Fruit fly (Drosophila melanogaster) whole organism, embryonic: ENCODE measurements around the gene bsk.
A peak's percentile ranks its signal among the peaks of the same experiment; 100 is the strongest.

ENCODE experiments used
- BEAF-32 ChIP-seq: fragments of 200-800 bp; sonication (Bioruptor generic); optimal IDR thresholded peaks from 3 replicates; lab custom pipeline; 2017; ENCODE audit warnings: missing biosample characterization, missing genetic modification characterization, mild to moderate bottlenecking, moderate library complexity, missing genetic modification reagents
- CG1024 ChIP-seq: fragments of 200-800 bp; sonication (Bioruptor generic); IDR thresholded peaks from 2 replicates; pipeline ENCODE4 v1.3.6; 2022; ENCODE audit warnings: missing biosample characterization, missing genetic modification characterization
- CG10321 ChIP-seq: fragments of 200-800 bp; sonication (Bioruptor generic); IDR thresholded peaks from 2 replicates; pipeline ENCODE4 v1.3.6; 2022; ENCODE audit warnings: missing biosample characterization, missing genetic modification characterization
- CG10462 ChIP-seq: fragments of 200-800 bp; sonication (Bioruptor generic); optimal IDR thresholded peaks from 2 replicates; lab custom pipeline; 2016; ENCODE audit warnings: missing biosample characterization, missing genetic modification characterization
- CG11456 ChIP-seq: fragments of 200-800 bp; sonication (Bioruptor generic); IDR thresholded peaks from 3 replicates; pipeline ENCODE4 v1.3.6; 2022; ENCODE audit warnings: missing biosample characterization, missing genetic modification characterization
- CG11723 ChIP-seq: fragments of 200-800 bp; sonication (Bioruptor generic); optimal IDR thresholded peaks from 2 replicates; lab custom pipeline; 2017; ENCODE audit warnings: missing biosample characterization, mild to moderate bottlenecking, missing genetic modification characterization
- CG12104 ChIP-seq: fragments of 200-800 bp; sonication (Bioruptor generic); optimal IDR thresholded peaks from 3 replicates; lab custom pipeline; 2016; ENCODE audit warnings: missing biosample characterization, missing genetic modification characterization
- CG15073 ChIP-seq: fragments of 200-800 bp; sonication (Bioruptor generic); optimal IDR thresholded peaks from 2 replicates; lab custom pipeline; 2016; ENCODE audit warnings: missing biosample characterization, missing genetic modification characterization
- CG16813 ChIP-seq: fragments of 200-800 bp; sonication (Bioruptor generic); IDR thresholded peaks from 3 replicates; pipeline ENCODE4 v1.3.6; 2022; ENCODE audit warnings: missing biosample characterization, missing genetic modification characterization; ENCODE audit not compliant: partially characterized antibody
- CG17568 ChIP-seq: fragments of 200-800 bp; sonication (Bioruptor generic); optimal IDR thresholded peaks from 2 replicates; lab custom pipeline; 2018; ENCODE audit warnings: missing biosample characterization, mild to moderate bottlenecking, missing genetic modification characterization, moderate library complexity
- CG18764 ChIP-seq: fragments of 200-800 bp; sonication (Bioruptor generic); optimal IDR thresholded peaks from 3 replicates; lab custom pipeline; 2016; ENCODE audit warnings: missing biosample characterization, missing genetic modification characterization
- CG2875 ChIP-seq: fragments of 200-800 bp; sonication (Bioruptor generic); optimal IDR thresholded peaks from 2 replicates; lab custom pipeline; 2017; ENCODE audit warnings: missing biosample characterization, mild to moderate bottlenecking, missing genetic modification characterization, missing genetic modification reagents
- CG30020 ChIP-seq: fragments of 200-800 bp; optimal IDR thresholded peaks from 2 replicates; lab custom pipeline; 2019; ENCODE audit warnings: missing biosample characterization, mild to moderate bottlenecking, missing genetic modification characterization, moderate library complexity
- CG3163 ChIP-seq: fragments of 200-800 bp; sonication (Bioruptor generic); optimal IDR thresholded peaks from 3 replicates; lab custom pipeline; 2016; ENCODE audit warnings: missing biosample characterization, missing genetic modification characterization
- CG33213 ChIP-seq: fragments of 200-800 bp; sonication (Bioruptor generic); optimal IDR thresholded peaks from 3 replicates; lab custom pipeline; 2016; ENCODE audit warnings: missing biosample characterization, missing genetic modification characterization
- CG4282 ChIP-seq: fragments of 200-800 bp; sonication (Bioruptor generic); optimal IDR thresholded peaks from 2 replicates; lab custom pipeline; 2016; ENCODE audit warnings: missing biosample characterization, missing genetic modification characterization
- CG4328 ChIP-seq: fragments of 200-800 bp; sonication (Bioruptor generic); optimal IDR thresholded peaks from 3 replicates; lab custom pipeline; 2017; ENCODE audit warnings: missing biosample characterization, missing genetic modification reagents, missing genetic modification characterization
- CG4617 ChIP-seq: fragments of 200-800 bp; sonication (Bioruptor generic); optimal IDR thresholded peaks from 3 replicates; lab custom pipeline; 2016; ENCODE audit warnings: missing biosample characterization, missing genetic modification characterization, borderline replicate concordance
- CG7963 ChIP-seq: fragments of 200-800 bp; sonication (Bioruptor generic); IDR thresholded peaks from 3 replicates; pipeline ENCODE4 v1.3.6; 2022; ENCODE audit warnings: missing biosample characterization, missing genetic modification characterization; ENCODE audit not compliant: partially characterized antibody
- CG8290 ChIP-seq, 3 experiments: fragments of 200-800 bp; sonication (Bioruptor generic); optimal IDR thresholded peaks; 2 replicates each; lab custom pipeline; 2016 to 2019; ENCODE audit warnings: missing biosample characterization in 3 of 3, missing genetic modification characterization in 3 of 3, mild to moderate bottlenecking in 2 of 3, moderate library complexity in 1 of 3
- CG8944 ChIP-seq: fragments of 200-800 bp; sonication (Bioruptor generic); optimal IDR thresholded peaks from 3 replicates; lab custom pipeline; 2016; ENCODE audit warnings: missing biosample characterization, missing genetic modification characterization
- CG9437 ChIP-seq: fragments of 200-800 bp; sonication (Bioruptor generic); optimal IDR thresholded peaks from 2 replicates; lab custom pipeline; 2018; ENCODE audit warnings: missing biosample characterization, mild to moderate bottlenecking, missing genetic modification characterization
- CG9727 ChIP-seq: fragments of 200-800 bp; sonication (Bioruptor generic); optimal IDR thresholded peaks from 3 replicates; lab custom pipeline; 2017; ENCODE audit warnings: missing biosample characterization, mild to moderate bottlenecking, missing genetic modification characterization
- CG9817 ChIP-seq: fragments of 200-800 bp; sonication (Bioruptor generic); optimal IDR thresholded peaks from 2 replicates; lab custom pipeline; 2018; ENCODE audit warnings: missing biosample characterization, mild to moderate bottlenecking, missing genetic modification characterization, moderate library complexity
- Camta ChIP-seq: fragments of 200-800 bp; sonication (Bioruptor generic); optimal IDR thresholded peaks from 2 replicates; lab custom pipeline; 2016; ENCODE audit warnings: missing biosample characterization, missing genetic modification characterization
- Dll ChIP-seq: fragments of 200-800 bp; sonication (Bioruptor generic); IDR thresholded peaks from 4 replicates; pipeline ENCODE4 v1.3.6; 2022; ENCODE audit warnings: missing biosample characterization, missing genetic modification characterization; ENCODE audit not compliant: partially characterized antibody
- Dp ChIP-seq: fragments of 200-800 bp; sonication (Bioruptor generic); optimal IDR thresholded peaks from 2 replicates; lab custom pipeline; 2018; ENCODE audit warnings: missing biosample characterization, mild to moderate bottlenecking, missing genetic modification characterization, moderate library complexity
- Ets97D ChIP-seq: fragments of 200-800 bp; sonication (Bioruptor generic); optimal IDR thresholded peaks from 3 replicates; lab custom pipeline; 2016; ENCODE audit warnings: missing biosample characterization, missing genetic modification characterization
- Fer1 ChIP-seq: fragments of 200-800 bp; sonication (Bioruptor generic); optimal IDR thresholded peaks from 2 replicates; lab custom pipeline; 2017; ENCODE audit warnings: missing biosample characterization, mild to moderate bottlenecking, missing genetic modification characterization
- HmgZ ChIP-seq: fragments of 200-800 bp; sonication (Bioruptor generic); optimal IDR thresholded peaks from 2 replicates; lab custom pipeline; 2018; ENCODE audit warnings: missing biosample characterization, mild to moderate bottlenecking, missing genetic modification characterization
- Lhr ChIP-seq: fragments of 200-800 bp; sonication (Bioruptor generic); optimal IDR thresholded peaks from 3 replicates; lab custom pipeline; 2017; ENCODE audit warnings: mild to moderate bottlenecking, missing biosample characterization, missing genetic modification reagents, missing genetic modification characterization
- Max ChIP-seq: fragments of 200-800 bp; sonication (Bioruptor generic); optimal IDR thresholded peaks from 2 replicates; lab custom pipeline; 2016; ENCODE audit warnings: missing biosample characterization, mild to moderate bottlenecking, missing genetic modification characterization
- Oaz ChIP-seq: fragments of 200-800 bp; sonication (Bioruptor generic); IDR thresholded peaks from 2 replicates; pipeline ENCODE4 v1.3.6; 2022; ENCODE audit warnings: missing biosample characterization, missing genetic modification characterization
- Ptx1 ChIP-seq: fragments of 200-800 bp; sonication (Bioruptor generic); IDR thresholded peaks from 2 replicates; pipeline ENCODE4 v1.3.6; 2022; ENCODE audit warnings: missing biosample characterization, missing genetic modification characterization
- ara ChIP-seq: fragments of 200-800 bp; sonication (Bioruptor generic); IDR thresholded peaks from 2 replicates; pipeline ENCODE4 v1.3.6; 2022; ENCODE audit warnings: missing biosample characterization, missing genetic modification characterization
- bigmax ChIP-seq: fragments of 200-800 bp; sonication (Bioruptor generic); optimal IDR thresholded peaks from 2 replicates; lab custom pipeline; 2018; ENCODE audit warnings: missing biosample characterization, mild to moderate bottlenecking, missing genetic modification characterization
- br ChIP-seq: fragments of >200 bp; optimal IDR thresholded peaks from 2 replicates; lab custom pipeline; 2017
- bsh ChIP-seq, 2 experiments: fragments of 200-800 bp; sonication (Bioruptor generic); optimal IDR thresholded peaks; 2 replicates each; lab custom pipeline; 2017 to 2018; ENCODE audit warnings: mild to moderate bottlenecking in 2 of 2, missing biosample characterization in 2 of 2, missing genetic modification characterization in 2 of 2, moderate library complexity in 1 of 2
- cato ChIP-seq: fragments of 200-800 bp; sonication (Bioruptor generic); optimal IDR thresholded peaks from 2 replicates; lab custom pipeline; 2016; ENCODE audit warnings: missing biosample characterization, missing genetic modification characterization, borderline replicate concordance
- chm ChIP-seq: fragments of 200-800 bp; sonication (Bioruptor generic); IDR thresholded peaks from 2 replicates; pipeline ENCODE4 v1.3.6; 2022; ENCODE audit warnings: missing biosample characterization, missing genetic modification characterization
- corto ChIP-seq: fragments of 200-800 bp; sonication (Bioruptor generic); optimal IDR thresholded peaks from 2 replicates; lab custom pipeline; 2016; ENCODE audit warnings: missing biosample characterization, mild to moderate bottlenecking, missing genetic modification characterization, moderate library complexity
- crp ChIP-seq, 2 experiments: fragments of 200-800 bp; sonication (Bioruptor generic); optimal IDR thresholded peaks; 2 replicates in 1 of 2; 3 replicates in 1 of 2; lab custom pipeline; 2017; ENCODE audit warnings: missing biosample characterization in 2 of 2, missing genetic modification characterization in 2 of 2, mild to moderate bottlenecking in 1 of 2, moderate library complexity in 1 of 2
- dpn ChIP-seq, 2 experiments: fragments of 200-800 bp; sonication (Bioruptor generic); optimal IDR thresholded peaks; 3 replicates each; lab custom pipeline; 2016; ENCODE audit warnings: missing biosample characterization in 2 of 2, missing genetic modification characterization in 2 of 2
- dysf ChIP-seq: fragments of 200-800 bp; sonication (Bioruptor generic); IDR thresholded peaks from 3 replicates; pipeline ENCODE4 v1.3.6; 2022; ENCODE audit warnings: missing biosample characterization, missing genetic modification characterization
- gsb ChIP-seq: fragments of 200-800 bp; sonication (Bioruptor generic); IDR thresholded peaks from 2 replicates; pipeline ENCODE4 v1.3.6; 2022; ENCODE audit warnings: missing biosample characterization, missing genetic modification characterization
- jumu ChIP-seq: fragments of 200-800 bp; sonication (Bioruptor generic); optimal IDR thresholded peaks from 3 replicates; lab custom pipeline; 2016; ENCODE audit warnings: missing biosample characterization, missing genetic modification characterization
- mam ChIP-seq: fragments of 200-800 bp; sonication (Bioruptor generic); optimal IDR thresholded peaks from 3 replicates; lab custom pipeline; 2016; ENCODE audit warnings: missing biosample characterization, missing genetic modification characterization
- phol ChIP-seq: fragments of 200-800 bp; sonication (Bioruptor generic); optimal IDR thresholded peaks from 3 replicates; lab custom pipeline; 2018; ENCODE audit warnings: missing biosample characterization, mild to moderate bottlenecking, missing genetic modification characterization, moderate library complexity
- pzg ChIP-seq: fragments of 200-800 bp; sonication (Bioruptor generic); optimal IDR thresholded peaks from 3 replicates; lab custom pipeline; 2018; ENCODE audit warnings: missing biosample characterization, mild to moderate bottlenecking, missing genetic modification characterization, moderate library complexity
- scrt ChIP-seq: fragments of 200-800 bp; sonication (Bioruptor generic); optimal IDR thresholded peaks from 2 replicates; lab custom pipeline; 2018; ENCODE audit warnings: missing biosample characterization, mild to moderate bottlenecking, missing genetic modification characterization, moderate library complexity
- tin ChIP-seq: fragments of 200-800 bp; sonication (Bioruptor generic); optimal IDR thresholded peaks from 3 replicates; lab custom pipeline; 2016; ENCODE audit warnings: missing biosample characterization, missing genetic modification characterization

bsk gene

dm6 chr2L:10255725-10256158 is 5.4 kb upstream of the bsk start, which contains the start of gene CG5676:
CG5676 (minus strand) TSS chr2L:10255891.
- TF ChIP-seq CG9727 (GFP tag; lab: Kevin White, UChicago) (no peak), CG8944 (no peak), CG8290 (GFP tag; optimal IDR thresholded peaks at IDR 0.05; lab: Kevin White, UChicago) (peak; percentile 14), CG8290 (tag; optimal IDR thresholded peaks at IDR 0.05; lab: Kevin White, UChicago) (no peak), tin (GFP tag; lab: Kevin White, UChicago) (no peak), CG15073 (GFP tag; lab: Kevin White, UChicago) (no peak), CG2875 (no peak), CG33213 (GFP tag; lab: Kevin White, UChicago) (no peak), mam (GFP tag; lab: Kevin White, UChicago) (no peak), CG11456 (GFP tag; lab: Robert Waterston, UW) (no peak), Camta (no peak), CG18764 (GFP tag; lab: Kevin White, UChicago) (no peak), CG9437 (GFP tag; lab: Kevin White, UChicago) (peak; percentile 54), Max (no peak), gsb (GFP tag; lab: Robert Waterston, UW) (no peak), CG10321 (GFP tag; lab: Robert Waterston, UW) (no peak), CG9817 (tag; lab: Kevin White, UChicago) (no peak), ara (GFP tag; lab: Robert Waterston, UW) (no peak), Fer1 (peak; percentile 19), corto (GFP tag; lab: Kevin White, UChicago) (no peak), CG16813 (GFP tag; lab: Robert Waterston, UW) (no peak), CG10462 (GFP tag; lab: Kevin White, UChicago) (no peak), bsh (GFP tag; optimal IDR thresholded peaks at IDR 0.05; lab: Kevin White, UChicago) (no peak), CG4328 (no peak), CG4282 (GFP tag; lab: Kevin White, UChicago) (no peak), CG30020 (peak; percentile 99), CG3163 (GFP tag; lab: Kevin White, UChicago) (no peak), BEAF-32 (GFP tag; lab: Kevin White, UChicago) (peak; percentile 31), pzg (GFP tag; lab: Kevin White, UChicago) (peak; percentile 71), bigmax (GFP tag; lab: Kevin White, UChicago) (no peak), dysf (no peak), chm (GFP tag; lab: Robert Waterston, UW) (no peak), jumu (GFP tag; lab: Kevin White, UChicago) (no peak), CG1024 (GFP tag; lab: Robert Waterston, UW) (peak; percentile 90), Ptx1 (GFP tag; lab: Robert Waterston, UW) (no peak), CG4617 (GFP tag; lab: Kevin White, UChicago) (peak; percentile 15), dpn (GFP tag; optimal IDR thresholded peaks at IDR 0.05; lab: Kevin White, UChicago) (no peak), HmgZ (tag; lab: Kevin White, UChicago) (no peak), cato (GFP tag; lab: Kevin White, UChicago) (no peak), Dll (0 out of 4 replicates have a peak, but pooled peaks have one; percentile 34), Ets97D (GFP tag; lab: Kevin White, UChicago) (peak; percentile 26), crp (GFP tag; optimal IDR thresholded peaks at IDR 0.05; lab: Kevin White, UChicago) (no peak), phol (peak; percentile 26), br (no peak), Oaz (no peak), CG12104 (no peak), Lhr (GFP tag; lab: Kevin White, UChicago) (no peak), CG11723 (peak; percentile 51), CG17568 (GFP tag; lab: Kevin White, UChicago) (no peak), scrt (GFP tag; lab: Kevin White, UChicago) (no peak), Dp (GFP tag; lab: Kevin White, UChicago) (peak; percentile 25), CG7963 (GFP tag; lab: Robert Waterston, UW) (no peak)
